Worm (Caenorhabditis elegans) whole organism, late embryonic: ENCODE data around the gene T19H12.6.

Experiments used
- C38D4.7 ChIP-seq: fragments of 200-800 bp; sonication (Bioruptor generic); optimal IDR thresholded peaks from 2 replicates; lab custom pipeline; 2018; ENCODE audit warnings: mild to moderate bottlenecking, missing genetic modification characterization, moderate library complexity, missing compliant biosample characterization
- F13H6.1 ChIP-seq: sonication (generic microtip); optimal IDR thresholded peaks from 2 replicates; lab custom pipeline; 2016; ENCODE audit warnings: missing genetic modification characterization, missing compliant biosample characterization
- K02D7.2 ChIP-seq: sonication (generic microtip); optimal IDR thresholded peaks from 2 replicates; lab custom pipeline; 2017; ENCODE audit warnings: mild to moderate bottlenecking, missing genetic modification characterization, missing compliant biosample characterization
- ama-1 ChIP-seq: fragments of 150-350 bp; optimal IDR thresholded peaks from 2 replicates; lab custom pipeline; 2014
- che-1 ChIP-seq: sonication (generic microtip); optimal IDR thresholded peaks from 2 replicates; lab custom pipeline; 2016; ENCODE audit warnings: mild to moderate bottlenecking, missing genetic modification characterization, missing compliant biosample characterization
- dmd-4 ChIP-seq: sonication (generic microtip); optimal IDR thresholded peaks from 2 replicates; lab custom pipeline; 2016; ENCODE audit warnings: borderline replicate concordance, missing genetic modification characterization, missing compliant biosample characterization
- dve-1 ChIP-seq: sonication (generic microtip); optimal IDR thresholded peaks from 2 replicates; lab custom pipeline; 2017; ENCODE audit warnings: antibody characterized with exemption, mild to moderate bottlenecking, missing genetic modification characterization, missing compliant biosample characterization
- hlh-30 ChIP-seq: sonication (generic microtip); optimal IDR thresholded peaks from 2 replicates; lab custom pipeline; 2017; ENCODE audit warnings: antibody characterized with exemption, missing genetic modification characterization, missing compliant biosample characterization; ENCODE audit not compliant: insufficient read depth
- pag-3 ChIP-seq: sonication (generic microtip); optimal IDR thresholded peaks from 2 replicates; lab custom pipeline; 2016; ENCODE audit warnings: missing compliant biosample characterization, missing genetic modification characterization, borderline replicate concordance
- ref-2 ChIP-seq: sonication (generic microtip); optimal IDR thresholded peaks from 2 replicates; lab custom pipeline; 2016; ENCODE audit warnings: missing genetic modification characterization, missing compliant biosample characterization
- syd-9 ChIP-seq: sonication (generic microtip); optimal IDR thresholded peaks from 2 replicates; lab custom pipeline; 2016; ENCODE audit warnings: mild to moderate bottlenecking, missing genetic modification characterization, moderate library complexity, missing compliant biosample characterization
- unc-42 ChIP-seq: sonication (generic microtip); optimal IDR thresholded peaks from 2 replicates; lab custom pipeline; 2016; ENCODE audit warnings: missing genotype, missing genetic modification characterization, missing compliant biosample characterization
- ztf-16 ChIP-seq: sonication (generic microtip); optimal IDR thresholded peaks from 2 replicates; lab custom pipeline; 2017; ENCODE audit warnings: missing genetic modification characterization, missing compliant biosample characterization

ce11 chrV:4870627-4871026 is 6.9 kb downstream of the T19H12.6 start:
- TF ChIP-seq dve-1 (tag; lab: Kevin White, UChicago): no peak
- no peak for TF ChIP-seq ref-2 (tag; lab: Kevin White, UChicago)
- TF ChIP-seq ztf-16 (tag; lab: Kevin White, UChicago): no peak
- no peak for TF ChIP-seq F13H6.1 (tag; lab: Kevin White, UChicago)
- no peak for TF ChIP-seq K02D7.2
- no peak for TF ChIP-seq C38D4.7 (GFP tag; lab: Kevin White, UChicago)
- TF ChIP-seq che-1 (tag; lab: Kevin White, UChicago): no peak
- TF ChIP-seq syd-9: no peak
- no peak for TF ChIP-seq pag-3 (tag; lab: Kevin White, UChicago)
- no peak for TF ChIP-seq hlh-30 (tag; lab: Kevin White, UChicago)
- no peak for TF ChIP-seq unc-42 (tag; lab: Kevin White, UChicago)
- no peak for TF ChIP-seq dmd-4 (tag; lab: Kevin White, UChicago)
- TF ChIP-seq ama-1 (lab: Kevin White, UChicago): no peak
